Worm (Caenorhabditis elegans): Measurements from ENCODE around the gene tlk-1.

DNA sequence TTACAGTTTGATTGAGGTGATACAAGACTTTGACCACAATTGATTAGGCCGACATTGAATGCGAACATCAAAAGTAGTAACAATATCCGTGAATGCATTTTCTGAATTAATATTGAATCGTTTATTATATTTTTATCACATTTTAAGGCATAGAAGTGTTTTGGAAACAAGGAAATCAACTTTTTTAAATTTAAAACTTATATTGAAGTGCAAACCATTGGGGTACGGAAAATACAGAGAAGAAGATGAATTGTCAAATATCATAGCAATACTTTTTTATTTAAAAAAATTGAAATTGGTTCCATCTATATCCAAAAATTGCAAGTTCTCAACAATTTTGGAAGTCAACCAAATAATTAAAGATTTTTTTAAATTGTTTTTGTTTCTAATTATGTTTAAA, 43.6 kb downstream of the tlk-1 start, which contains the start of gene T05G5.1:
- no peak for TF ChIP-seq ama-1 (optimal IDR thresholded peaks at IDR 0.05)
- no peak for TF ChIP-seq nhr-11 (tag; optimal IDR thresholded peaks at IDR 0.05)
- TF ChIP-seq ceh-82 (tag; optimal IDR thresholded peaks at IDR 0.05) = no peak
- no peak for TF ChIP-seq sea-2 (GFP tag; optimal IDR thresholded peaks at IDR 0.05)
- no peak for TF ChIP-seq nhr-12 (tag; optimal IDR thresholded peaks at IDR 0.05)
- no peak for TF ChIP-seq mdl-1 (tag; optimal IDR thresholded peaks at IDR 0.05)
- no peak for TF ChIP-seq nfya-1 (tag; optimal IDR thresholded peaks at IDR 0.05; ENCODE audit: insufficient read depth)
- TF ChIP-seq nhr-237 (tag; optimal IDR thresholded peaks at IDR 0.05) = no peak

Measured in whole organism, L3 larva.